Worm (Caenorhabditis elegans): Measurements from ENCODE around the gene F42A9.9.

The F42A9.9 gene

DNA sequence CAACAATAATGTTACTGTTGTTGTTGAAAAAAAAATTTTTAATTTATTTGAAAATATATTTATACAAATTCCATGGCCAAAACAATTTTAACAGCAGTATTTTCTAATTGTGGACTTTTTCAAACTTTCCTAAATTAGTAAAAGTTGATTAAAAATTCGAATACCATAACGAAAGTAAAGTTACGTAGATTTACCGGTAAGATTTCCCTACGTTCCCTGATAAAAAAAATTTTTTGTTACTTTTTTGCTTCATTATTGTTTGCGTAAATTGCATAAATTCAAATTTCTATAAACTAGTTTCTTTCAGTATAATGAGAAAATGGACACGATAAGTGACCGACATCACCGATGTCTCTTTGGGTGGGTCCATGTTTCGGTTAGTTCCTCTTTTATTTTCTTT is 29.7 kb downstream of the F42A9.9 start, which contains the start of gene F42A9.6:
TSS of gene F42A9.6 (plus strand) at position 301 of the 400 bp plus-strand sequence.
- TF ChIP-seq aly-1 (tag; optimal IDR thresholded peaks at IDR 0.05), result no peak
- TF ChIP-seq scrt-1 (GFP tag; IDR thresholded peaks at IDR 0.05), result no peak
- TF ChIP-seq F13C5.2 (tag; optimal IDR thresholded peaks at IDR 0.05), result no peak
- no peak for TF ChIP-seq tbx-11 (GFP tag; IDR thresholded peaks at IDR 0.05)
- no peak for TF ChIP-seq tbx-37 (GFP tag; conservative IDR thresholded peaks at IDR 0.05)
- TF ChIP-seq ets-7 (tag; optimal IDR thresholded peaks at IDR 0.05), result no peak
- TF ChIP-seq hnd-1 (tag; optimal IDR thresholded peaks at IDR 0.05), result no peak
- no peak for TF ChIP-seq ceh-36 (tag; optimal IDR thresholded peaks at IDR 0.05)
- no peak for TF ChIP-seq sea-1 (GFP tag; conservative IDR thresholded peaks at IDR 0.05)

- TF ChIP-seq hmg-4 (GFP tag; optimal IDR thresholded peaks at IDR 0.05) (no peak), pes-1 (GFP tag; IDR thresholded peaks at IDR 0.05) (no peak), B0310.2 (tag; optimal IDR thresholded peaks at IDR 0.05) (no peak), ceh-36 (tag; optimal IDR thresholded peaks at IDR 0.05) (no peak), tbx-11 (GFP tag; IDR thresholded peaks at IDR 0.05) (no peak), tra-4 (tag; optimal IDR thresholded peaks at IDR 0.05) (no peak), scrt-1 (GFP tag; IDR thresholded peaks at IDR 0.05) (no peak), ceh-13 (GFP tag; optimal IDR thresholded peaks at IDR 0.05) (no peak), hnd-1 (tag; optimal IDR thresholded peaks at IDR 0.05) (no peak), F13C5.2 (tag; optimal IDR thresholded peaks at IDR 0.05) (no peak), aly-1 (tag; optimal IDR thresholded peaks at IDR 0.05) (no peak)
Observed at ce11 chrIV:8608204-8608603, 30.5 kb downstream of the F42A9.9 start.

DNA sequence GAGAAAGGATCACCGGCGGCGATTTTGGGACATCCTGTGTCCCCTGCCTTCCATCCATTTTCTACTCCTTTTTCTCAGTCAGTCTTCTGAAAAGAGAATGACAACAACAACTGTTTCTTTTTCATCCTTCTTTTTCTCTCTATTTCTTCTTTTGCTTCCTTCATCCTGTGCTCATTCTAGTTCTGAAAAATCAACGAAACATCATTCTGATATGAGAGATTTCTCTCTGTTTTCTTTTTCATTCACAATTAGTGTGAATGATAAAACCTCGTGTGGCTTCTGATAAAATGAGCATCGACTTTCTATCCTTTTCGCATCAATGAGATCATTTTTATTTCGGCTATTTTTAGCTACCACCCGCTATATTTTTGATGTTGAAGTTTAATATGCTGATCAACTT is 33.4 kb downstream of the F42A9.9 start:
- TF ChIP-seq pes-1 (GFP tag; IDR thresholded peaks at IDR 0.05), result no peak
- no peak for TF ChIP-seq ets-7 (tag; optimal IDR thresholded peaks at IDR 0.05)

ce11 chrIV:8602877-8603276 is 35.8 kb downstream of the F42A9.9 start, which contains the start of gene Y59H11AR.10:
Y59H11AR.10 (plus strand) TSS chrIV:8603177.
- TF ChIP-seq ceh-36 (tag; optimal IDR thresholded peaks at IDR 0.05) (no peak), F13C5.2 (tag; optimal IDR thresholded peaks at IDR 0.05) (no peak), ets-7 (tag; optimal IDR thresholded peaks at IDR 0.05) (no peak), aly-1 (tag; optimal IDR thresholded peaks at IDR 0.05) (no peak), hmbx-1 (tag; optimal IDR thresholded peaks at IDR 0.05) (no peak), B0310.2 (tag; optimal IDR thresholded peaks at IDR 0.05) (no peak), sea-1 (GFP tag; conservative IDR thresholded peaks at IDR 0.05) (no peak), pes-1 (GFP tag; IDR thresholded peaks at IDR 0.05) (no peak), tra-4 (tag; optimal IDR thresholded peaks at IDR 0.05) (no peak), tbx-37 (GFP tag; conservative IDR thresholded peaks at IDR 0.05) (no peak)

DNA sequence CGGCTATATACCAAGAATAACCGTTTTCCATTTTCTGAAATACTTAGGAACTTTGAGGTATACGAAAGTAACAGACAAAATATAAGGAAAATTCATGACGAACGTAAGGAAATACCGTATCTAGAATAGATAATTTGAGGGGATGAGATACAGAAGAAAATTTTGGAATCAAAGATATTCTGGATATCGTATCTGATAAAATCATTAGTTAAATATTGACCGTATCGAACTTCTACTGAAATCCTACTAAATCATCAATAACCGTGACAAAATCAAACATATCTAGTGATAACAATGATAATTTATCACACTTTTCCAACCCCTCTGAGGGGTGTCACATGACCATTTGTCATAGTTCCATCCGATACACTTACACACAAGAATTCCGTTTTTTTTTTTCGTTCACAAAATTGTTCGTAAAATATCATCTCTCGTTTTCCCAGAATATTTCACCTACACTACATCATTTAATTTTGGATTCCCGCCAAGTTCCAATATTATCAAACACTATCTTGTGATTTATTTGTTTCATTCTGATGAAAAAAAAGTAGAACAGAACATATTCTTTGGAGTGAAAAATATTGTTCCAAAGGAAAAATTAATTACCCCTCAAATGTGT is 37.8 kb downstream of the F42A9.9 start, which contains the start of gene Y59H11AR.4:
TSS of gene Y59H11AR.4 (minus strand) at position 51 of the 619 bp plus-strand sequence.
- no peak for TF ChIP-seq tra-4 (tag; optimal IDR thresholded peaks at IDR 0.05)
- TF ChIP-seq B0310.2 (tag; optimal IDR thresholded peaks at IDR 0.05), result no peak
- no peak for TF ChIP-seq tbx-11 (GFP tag; IDR thresholded peaks at IDR 0.05)
- TF ChIP-seq scrt-1 (GFP tag; IDR thresholded peaks at IDR 0.05), result no peak

DNA sequence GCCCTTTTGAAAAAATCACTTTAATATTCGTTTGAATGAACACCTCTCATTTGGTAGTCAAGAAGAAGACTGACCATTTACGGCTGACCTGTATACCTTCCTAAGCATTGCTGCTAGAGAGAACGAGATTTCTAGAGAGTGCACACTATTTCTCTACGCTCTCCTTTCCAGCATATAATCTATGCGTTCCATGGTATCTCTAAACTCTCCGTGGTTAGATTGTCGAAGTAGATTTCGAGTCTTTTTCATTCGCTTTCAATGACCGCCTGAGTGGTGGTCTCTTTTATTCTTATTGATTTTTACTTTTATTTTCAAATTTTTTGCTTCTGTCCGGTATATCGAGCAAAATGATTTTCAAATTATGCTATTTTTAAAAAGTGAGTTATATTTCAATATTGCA is 41.2 kb downstream of the F42A9.9 start:
- TF ChIP-seq ceh-13 (GFP tag; optimal IDR thresholded peaks at IDR 0.05) (no peak), ceh-36 (tag; optimal IDR thresholded peaks at IDR 0.05) (no peak), B0310.2 (tag; optimal IDR thresholded peaks at IDR 0.05) (no peak), ets-7 (tag; optimal IDR thresholded peaks at IDR 0.05) (no peak), hmg-4 (GFP tag; optimal IDR thresholded peaks at IDR 0.05) (no peak), ama-1 (optimal IDR thresholded peaks at IDR 0.05) (no peak), F13C5.2 (tag; optimal IDR thresholded peaks at IDR 0.05) (no peak), aly-1 (tag; optimal IDR thresholded peaks at IDR 0.05) (no peak), scrt-1 (GFP tag; IDR thresholded peaks at IDR 0.05) (no peak)

- no peak for TF ChIP-seq tbx-37 (GFP tag; conservative IDR thresholded peaks at IDR 0.05)
- TF ChIP-seq scrt-1 (GFP tag; IDR thresholded peaks at IDR 0.05), result no peak
- TF ChIP-seq ceh-13 (GFP tag; optimal IDR thresholded peaks at IDR 0.05), result no peak
- no peak for TF ChIP-seq tra-4 (tag; optimal IDR thresholded peaks at IDR 0.05)
- TF ChIP-seq aly-1 (tag; optimal IDR thresholded peaks at IDR 0.05), result no peak
- no peak for TF ChIP-seq sea-1 (GFP tag; conservative IDR thresholded peaks at IDR 0.05)
- no peak for TF ChIP-seq ets-7 (tag; optimal IDR thresholded peaks at IDR 0.05)
- no peak for TF ChIP-seq hmbx-1 (tag; optimal IDR thresholded peaks at IDR 0.05)
- no peak for TF ChIP-seq B0310.2 (tag; optimal IDR thresholded peaks at IDR 0.05)
- TF ChIP-seq ceh-36 (tag; optimal IDR thresholded peaks at IDR 0.05), result no peak
- TF ChIP-seq tbx-11 (GFP tag; IDR thresholded peaks at IDR 0.05), result no peak
Observed at ce11 chrIV:8595767-8596166, 42.9 kb downstream of the F42A9.9 start, which contains the start of gene clec-181. clec-181 (plus strand) TSS chrIV:8596067.

- TF ChIP-seq tbx-37 (GFP tag; conservative IDR thresholded peaks at IDR 0.05), result no peak
- TF ChIP-seq tra-4 (tag; optimal IDR thresholded peaks at IDR 0.05), result no peak
- no peak for TF ChIP-seq ama-1 (optimal IDR thresholded peaks at IDR 0.05)
- no peak for TF ChIP-seq flt-1 (GFP tag; IDR thresholded peaks at IDR 0.05)
- no peak for TF ChIP-seq scrt-1 (GFP tag; IDR thresholded peaks at IDR 0.05)
- no peak for TF ChIP-seq ceh-36 (tag; optimal IDR thresholded peaks at IDR 0.05)
- no peak for TF ChIP-seq tbx-11 (GFP tag; IDR thresholded peaks at IDR 0.05)
- no peak for TF ChIP-seq sea-1 (GFP tag; conservative IDR thresholded peaks at IDR 0.05)
- TF ChIP-seq pes-1 (GFP tag; IDR thresholded peaks at IDR 0.05), result no peak
- no peak for TF ChIP-seq ceh-13 (GFP tag; optimal IDR thresholded peaks at IDR 0.05)
- no peak for TF ChIP-seq F13C5.2 (tag; optimal IDR thresholded peaks at IDR 0.05)
- TF ChIP-seq ets-7 (tag; optimal IDR thresholded peaks at IDR 0.05), result no peak
- TF ChIP-seq B0310.2 (tag; optimal IDR thresholded peaks at IDR 0.05), result no peak
- no peak for TF ChIP-seq hnd-1 (tag; optimal IDR thresholded peaks at IDR 0.05)
- no peak for TF ChIP-seq aly-1 (tag; optimal IDR thresholded peaks at IDR 0.05)
- TF ChIP-seq hmg-4 (GFP tag; optimal IDR thresholded peaks at IDR 0.05), result no peak
- TF ChIP-seq hmbx-1 (tag; optimal IDR thresholded peaks at IDR 0.05), result no peak
Observed at ce11 chrIV:8595317-8595716, 43.3 kb downstream of the F42A9.9 start, which contains the start of gene Y59H11AR.3. Y59H11AR.3 (minus strand) TSS chrIV:8595417.
